Fruit fly (Drosophila melanogaster): ENCODE measurements around the gene Teh4.

Teh4 gene

dm6 chr3L:4219291-4220228, 41.5 kb upstream of the Teh4 start (continued):
- no peak for TF ChIP-seq dati (GFP tag; IDR thresholded peaks at IDR 0.05)
- peak; percentile 7 for TF ChIP-seq Deaf1 (tag; optimal IDR thresholded peaks at IDR 0.05)
- TF ChIP-seq lab (GFP tag; optimal IDR thresholded peaks at IDR 0.05): peak; percentile 32
- no peak for TF ChIP-seq CG32767 (GFP tag; IDR thresholded peaks at IDR 0.05)
- TF ChIP-seq CG14965 (GFP tag; optimal IDR thresholded peaks at IDR 0.05; ENCODE audit: borderline replicate concordance): no peak
- TF ChIP-seq CG30431 (GFP tag; optimal IDR thresholded peaks at IDR 0.05): no peak
- no peak for TF ChIP-seq CG7556 (GFP tag; optimal IDR thresholded peaks at IDR 0.05)
- TF ChIP-seq Hmr (GFP tag; optimal IDR thresholded peaks at IDR 0.05): peak; percentile 6
- TF ChIP-seq chm (GFP tag; IDR thresholded peaks at IDR 0.05): no peak
- no peak for TF ChIP-seq Sry-β (GFP tag; optimal IDR thresholded peaks at IDR 0.05)
- TF ChIP-seq gfzf (GFP tag; optimal IDR thresholded peaks at IDR 0.05): no peak
- no peak for TF ChIP-seq vfl (GFP tag; optimal IDR thresholded peaks at IDR 0.05)
- TF ChIP-seq ATbp (GFP tag; optimal IDR thresholded peaks at IDR 0.05): peak; percentile 14
- no peak for TF ChIP-seq HHEX (GFP tag; optimal IDR thresholded peaks at IDR 0.05)
- no peak for TF ChIP-seq CG10267 (tag; optimal IDR thresholded peaks at IDR 0.05)
- no peak for TF ChIP-seq Abd-B (GFP tag; optimal IDR thresholded peaks at IDR 0.05)
- TF ChIP-seq tna (GFP tag; IDR thresholded peaks at IDR 0.05; ENCODE audit: partially characterized antibody): no peak
- TF ChIP-seq MBD-R2 (GFP tag; IDR thresholded peaks at IDR 0.05): 0 out of 2 replicates have a peak, but pooled peaks have one; percentile 11
- no peak for TF ChIP-seq lov (optimal IDR thresholded peaks at IDR 0.05)
- no peak for TF ChIP-seq lov (GFP tag; IDR thresholded peaks at IDR 0.05)
- no peak for TF ChIP-seq CG9876 (GFP tag; optimal IDR thresholded peaks at IDR 0.05)
- no peak for TF ChIP-seq Ada2b (GFP tag; IDR thresholded peaks at IDR 0.05)
- TF ChIP-seq CG7987 (GFP tag; optimal IDR thresholded peaks at IDR 0.05): peak; percentile 92
- TF ChIP-seq CG6683 (GFP tag; optimal IDR thresholded peaks at IDR 0.05): no peak
- TF ChIP-seq Ssrp (tag; optimal IDR thresholded peaks at IDR 0.05): no peak
- no peak for TF ChIP-seq Fer2 (tag; optimal IDR thresholded peaks at IDR 0.05)
- no peak for TF ChIP-seq Lim3 (GFP tag; IDR thresholded peaks at IDR 0.05)
- 0 out of 4 replicates have a peak, but pooled peaks have one; percentile 67 for TF ChIP-seq chinmo (GFP tag; IDR thresholded peaks at IDR 0.05; ENCODE audit: partially characterized antibody)
- TF ChIP-seq CG2120 (GFP tag; optimal IDR thresholded peaks at IDR 0.05): no peak
- no peak for TF ChIP-seq nau (GFP tag; optimal IDR thresholded peaks at IDR 0.05)
- no peak for TF ChIP-seq p53 (GFP tag; optimal IDR thresholded peaks at IDR 0.05)
- no peak for TF ChIP-seq CG8359 (GFP tag; optimal IDR thresholded peaks at IDR 0.05; ENCODE audit: borderline replicate concordance)
- no peak for TF ChIP-seq cad (GFP tag; optimal IDR thresholded peaks at IDR 0.05)
- TF ChIP-seq tll (GFP tag; optimal IDR thresholded peaks at IDR 0.05): no peak
- no peak for TF ChIP-seq unc-4 (GFP tag; IDR thresholded peaks at IDR 0.05; ENCODE audit: partially characterized antibody)
- no peak for TF ChIP-seq crp (GFP tag; optimal IDR thresholded peaks at IDR 0.05)
- TF ChIP-seq jigr1 (GFP tag; IDR thresholded peaks at IDR 0.05): no peak
- peak; percentile 29; the same call in 1 of the 2 replicates for TF ChIP-seq CG32772 (GFP tag; IDR thresholded peaks at IDR 0.05)
- no peak for TF ChIP-seq gt (GFP tag; IDR thresholded peaks at IDR 0.05)
- TF ChIP-seq CG12391 (tag; optimal IDR thresholded peaks at IDR 0.05): no peak
- TF ChIP-seq H15 (GFP tag; IDR thresholded peaks at IDR 0.05): no peak
- TF ChIP-seq ind (GFP tag; optimal IDR thresholded peaks at IDR 0.05): no peak
- no peak for TF ChIP-seq CG13775 (GFP tag; optimal IDR thresholded peaks at IDR 0.05)
- no peak for TF ChIP-seq ttk (GFP tag; IDR thresholded peaks at IDR 0.05)
- no peak for TF ChIP-seq Xbp1 (GFP tag; optimal IDR thresholded peaks at IDR 0.05)
- no peak for TF ChIP-seq CG7271 (tag; optimal IDR thresholded peaks at IDR 0.05)
- no peak for TF ChIP-seq lmd (GFP tag; IDR thresholded peaks at IDR 0.05)
- TF ChIP-seq E2f2 (GFP tag; IDR thresholded peaks at IDR 0.05): no peak

Measured in whole organism, embryonic.